Fruit fly (Drosophila melanogaster) whole organism, embryonic: Measurements from ENCODE around the gene holn1.

Experiments used
- Bgb ChIP-seq: fragments of 200-800 bp; sonication (Bioruptor generic); IDR thresholded peaks from 2 replicates; pipeline ENCODE4 v1.3.6; 2022; ENCODE audit warnings: missing biosample characterization, missing genetic modification characterization; ENCODE audit not compliant: partially characterized antibody
- CG1024 ChIP-seq: fragments of 200-800 bp; sonication (Bioruptor generic); IDR thresholded peaks from 2 replicates; pipeline ENCODE4 v1.3.6; 2022; ENCODE audit warnings: missing biosample characterization, missing genetic modification characterization
- CG10267 ChIP-seq: fragments of 200-800 bp; sonication (Bioruptor generic); optimal IDR thresholded peaks from 2 replicates; lab custom pipeline; 2018; ENCODE audit warnings: missing biosample characterization, mild to moderate bottlenecking, missing genetic modification characterization, moderate library complexity
- CG10462 ChIP-seq: fragments of 200-800 bp; sonication (Bioruptor generic); optimal IDR thresholded peaks from 2 replicates; lab custom pipeline; 2016; ENCODE audit warnings: missing biosample characterization, missing genetic modification characterization
- CG10543 ChIP-seq: fragments of 200-800 bp; sonication (Bioruptor generic); optimal IDR thresholded peaks from 3 replicates; lab custom pipeline; 2017; ENCODE audit warnings: missing biosample characterization, mild to moderate bottlenecking, missing genetic modification characterization, moderate library complexity
- CG1233 ChIP-seq: fragments of 200-800 bp; sonication (Bioruptor generic); optimal IDR thresholded peaks from 4 replicates; lab custom pipeline; 2018; ENCODE audit warnings: missing biosample characterization, mild to moderate bottlenecking, missing genetic modification characterization
- CG15269 ChIP-seq: fragments of 200-800 bp; sonication (Bioruptor generic); optimal IDR thresholded peaks from 2 replicates; lab custom pipeline; 2018; ENCODE audit warnings: missing biosample characterization, mild to moderate bottlenecking, missing genetic modification characterization, moderate library complexity
- CG17829 ChIP-seq: fragments of 200-800 bp; optimal IDR thresholded peaks from 2 replicates; lab custom pipeline; 2019; ENCODE audit warnings: missing biosample characterization, mild to moderate bottlenecking, missing genetic modification characterization, moderate library complexity
- CG2202 ChIP-seq: fragments of 200-800 bp; sonication (Bioruptor generic); optimal IDR thresholded peaks from 2 replicates; lab custom pipeline; 2018; ENCODE audit warnings: missing biosample characterization, mild to moderate bottlenecking, missing genetic modification characterization
- CG2712 ChIP-seq: fragments of 200-800 bp; optimal IDR thresholded peaks from 3 replicates; lab custom pipeline; 2019; ENCODE audit warnings: missing biosample characterization, mild to moderate bottlenecking, missing genetic modification characterization, moderate library complexity
- CG3163 ChIP-seq: fragments of 200-800 bp; sonication (Bioruptor generic); optimal IDR thresholded peaks from 3 replicates; lab custom pipeline; 2016; ENCODE audit warnings: missing biosample characterization, missing genetic modification characterization
- CG32532 ChIP-seq: fragments of 200-800 bp; sonication (Bioruptor generic); IDR thresholded peaks from 2 replicates; pipeline ENCODE4 v1.3.6; 2022; ENCODE audit warnings: missing biosample characterization, missing genetic modification characterization
- CG32767 ChIP-seq: fragments of 200-800 bp; sonication (Bioruptor generic); IDR thresholded peaks from 2 replicates; pipeline ENCODE4 v1.3.6; 2022; ENCODE audit warnings: missing biosample characterization, missing genetic modification characterization
- CG33213 ChIP-seq: fragments of 200-800 bp; sonication (Bioruptor generic); optimal IDR thresholded peaks from 3 replicates; lab custom pipeline; 2016; ENCODE audit warnings: missing biosample characterization, missing genetic modification characterization
- CG34422 ChIP-seq: fragments of 200-800 bp; sonication (Bioruptor generic); IDR thresholded peaks from 3 replicates; pipeline ENCODE4 v1.3.6; 2022; ENCODE audit warnings: missing biosample characterization, missing genetic modification characterization
- CG3838 ChIP-seq: fragments of 200-800 bp; sonication (Bioruptor generic); optimal IDR thresholded peaks from 3 replicates; lab custom pipeline; 2016; ENCODE audit warnings: missing biosample characterization, missing genetic modification characterization
- CG43689 ChIP-seq: fragments of 200-800 bp; sonication (Bioruptor generic); IDR thresholded peaks from 2 replicates; pipeline ENCODE4 v1.3.6; 2022; ENCODE audit warnings: missing biosample characterization, missing genetic modification characterization
- CG4617 ChIP-seq: fragments of 200-800 bp; sonication (Bioruptor generic); optimal IDR thresholded peaks from 3 replicates; lab custom pipeline; 2016; ENCODE audit warnings: missing biosample characterization, missing genetic modification characterization, borderline replicate concordance
- CG6654 ChIP-seq: fragments of 200-800 bp; sonication (Bioruptor generic); optimal IDR thresholded peaks from 2 replicates; lab custom pipeline; 2017; ENCODE audit warnings: missing biosample characterization, mild to moderate bottlenecking, missing genetic modification characterization
- CG6791 ChIP-seq: fragments of 200-800 bp; sonication (Bioruptor generic); IDR thresholded peaks from 3 replicates; pipeline ENCODE4 v1.3.6; 2022; ENCODE audit warnings: missing biosample characterization, missing genetic modification characterization; ENCODE audit not compliant: partially characterized antibody
- CG8359 ChIP-seq: fragments of 200-800 bp; sonication (Bioruptor generic); optimal IDR thresholded peaks from 2 replicates; lab custom pipeline; 2017; ENCODE audit warnings: missing biosample characterization, mild to moderate bottlenecking, missing genetic modification characterization, borderline replicate concordance
- CG9876 ChIP-seq: fragments of 200-800 bp; sonication (Bioruptor generic); optimal IDR thresholded peaks from 2 replicates; lab custom pipeline; 2016; ENCODE audit warnings: missing biosample characterization, missing genetic modification characterization
- CoRest ChIP-seq: fragments of 200-800 bp; sonication (Bioruptor generic); optimal IDR thresholded peaks from 3 replicates; lab custom pipeline; 2018; ENCODE audit warnings: missing biosample characterization, mild to moderate bottlenecking, missing genetic modification characterization, moderate library complexity
- D19A ChIP-seq: fragments of 200-800 bp; optimal IDR thresholded peaks from 3 replicates; lab custom pipeline; 2019; ENCODE audit warnings: missing biosample characterization, mild to moderate bottlenecking, missing genetic modification characterization, moderate library complexity
- Dek ChIP-seq: fragments of 200-800 bp; sonication (Bioruptor generic); optimal IDR thresholded peaks from 3 replicates; lab custom pipeline; 2019; ENCODE audit warnings: missing biosample characterization, mild to moderate bottlenecking, missing genetic modification characterization, moderate library complexity
- Dip2 ChIP-seq: fragments of 200-800 bp; sonication (Bioruptor generic); IDR thresholded peaks from 2 replicates; pipeline ENCODE4 v1.3.6; 2022; ENCODE audit warnings: missing biosample characterization, missing genetic modification characterization
- Dp ChIP-seq: fragments of 200-800 bp; sonication (Bioruptor generic); optimal IDR thresholded peaks from 2 replicates; lab custom pipeline; 2018; ENCODE audit warnings: missing biosample characterization, mild to moderate bottlenecking, missing genetic modification characterization, moderate library complexity
- HLH4C ChIP-seq: fragments of 200-800 bp; sonication (Bioruptor generic); IDR thresholded peaks from 3 replicates; pipeline ENCODE4 v1.3.6; 2022; ENCODE audit warnings: missing biosample characterization, missing genetic modification characterization; ENCODE audit not compliant: partially characterized antibody
- HmgZ ChIP-seq: fragments of 200-800 bp; sonication (Bioruptor generic); optimal IDR thresholded peaks from 2 replicates; lab custom pipeline; 2018; ENCODE audit warnings: missing biosample characterization, mild to moderate bottlenecking, missing genetic modification characterization
- Jarid2 ChIP-seq: fragments of 200-800 bp; sonication (Bioruptor generic); optimal IDR thresholded peaks from 3 replicates; lab custom pipeline; 2017; ENCODE audit warnings: mild to moderate bottlenecking, missing biosample characterization, missing genetic modification reagents, missing genetic modification characterization
- Mrtf ChIP-seq: fragments of 200-800 bp; sonication (Bioruptor generic); IDR thresholded peaks from 3 replicates; pipeline ENCODE4 v1.3.6; 2022; ENCODE audit warnings: missing biosample characterization, missing genetic modification characterization
- Nf-YA ChIP-seq: fragments of 200-800 bp; sonication (Bioruptor generic); IDR thresholded peaks from 2 replicates; pipeline ENCODE4 v1.3.6; 2022; ENCODE audit warnings: missing biosample characterization, missing genetic modification characterization
- Nf-YB ChIP-seq: fragments of 200-800 bp; sonication (Bioruptor generic); optimal IDR thresholded peaks from 3 replicates; lab custom pipeline; 2019; ENCODE audit warnings: missing biosample characterization, mild to moderate bottlenecking, missing genetic modification characterization, moderate library complexity
- Pdp1 ChIP-seq, 2 experiments: fragments of 200-800 bp; sonication (Bioruptor generic); optimal IDR thresholded peaks; 3 replicates each; lab custom pipeline; 2016; ENCODE audit warnings: missing biosample characterization in 2 of 2, missing genetic modification characterization in 2 of 2, mild to moderate bottlenecking in 1 of 2, moderate library complexity in 1 of 2
- Scr ChIP-seq: fragments of 200-800 bp; sonication (Bioruptor generic); IDR thresholded peaks from 2 replicates; pipeline ENCODE4 v1.3.6; 2022; ENCODE audit warnings: missing biosample characterization, missing genetic modification characterization; ENCODE audit not compliant: partially characterized antibody
- ato ChIP-seq: fragments of 200-800 bp; sonication (Bioruptor generic); IDR thresholded peaks from 2 replicates; pipeline ENCODE4 v1.3.6; 2022; ENCODE audit warnings: missing biosample characterization, missing genetic modification characterization; ENCODE audit not compliant: partially characterized antibody
- bab2 ChIP-seq: fragments of 200-800 bp; sonication (Bioruptor generic); optimal IDR thresholded peaks from 2 replicates; lab custom pipeline; 2016; ENCODE audit warnings: missing biosample characterization, missing genetic modification characterization
- ci ChIP-seq: fragments of 200-800 bp; sonication (Bioruptor generic); IDR thresholded peaks from 3 replicates; pipeline ENCODE4 v1.3.6; 2022; ENCODE audit warnings: missing biosample characterization, missing genetic modification characterization
- crp ChIP-seq, 2 experiments: fragments of 200-800 bp; sonication (Bioruptor generic); optimal IDR thresholded peaks; 2 replicates in 1 of 2; 3 replicates in 1 of 2; lab custom pipeline; 2017; ENCODE audit warnings: missing biosample characterization in 2 of 2, missing genetic modification characterization in 2 of 2, mild to moderate bottlenecking in 1 of 2, moderate library complexity in 1 of 2
- fd64A ChIP-seq: fragments of 200-800 bp; sonication (Bioruptor generic); optimal IDR thresholded peaks from 3 replicates; lab custom pipeline; 2018; ENCODE audit warnings: missing biosample characterization, mild to moderate bottlenecking, missing genetic modification characterization
- gsb ChIP-seq: fragments of 200-800 bp; sonication (Bioruptor generic); IDR thresholded peaks from 2 replicates; pipeline ENCODE4 v1.3.6; 2022; ENCODE audit warnings: missing biosample characterization, missing genetic modification characterization
- gsb-n ChIP-seq: fragments of 200-800 bp; sonication (Bioruptor generic); optimal IDR thresholded peaks from 3 replicates; lab custom pipeline; 2018; ENCODE audit warnings: missing biosample characterization, mild to moderate bottlenecking, missing genetic modification characterization
- hbn ChIP-seq: fragments of 200-800 bp; sonication (Bioruptor generic); IDR thresholded peaks from 2 replicates; pipeline ENCODE4 v1.3.6; 2022; ENCODE audit warnings: missing biosample characterization, missing genetic modification characterization; ENCODE audit not compliant: partially characterized antibody
- inv ChIP-seq: fragments of 200-800 bp; sonication (Bioruptor generic); IDR thresholded peaks from 2 replicates; pipeline ENCODE4 v1.3.6; 2022; ENCODE audit warnings: missing biosample characterization, missing genetic modification characterization; ENCODE audit not compliant: partially characterized antibody
- lab ChIP-seq: fragments of 200-800 bp; sonication (Bioruptor generic); optimal IDR thresholded peaks from 3 replicates; lab custom pipeline; 2017; ENCODE audit warnings: missing biosample characterization, missing genetic modification characterization, mild to moderate bottlenecking, moderate library complexity, missing genetic modification reagents
- rib ChIP-seq: fragments of 200-800 bp; sonication (Bioruptor generic); IDR thresholded peaks from 2 replicates; pipeline ENCODE4 v1.3.6; 2022; ENCODE audit warnings: missing biosample characterization, missing genetic modification characterization
- row ChIP-seq: fragments of 200-800 bp; sonication (Bioruptor generic); IDR thresholded peaks from 3 replicates; pipeline ENCODE4 v1.3.6; 2022; ENCODE audit warnings: missing biosample characterization, missing genetic modification characterization
- slbo ChIP-seq: fragments of 200-800 bp; sonication (Bioruptor generic); IDR thresholded peaks from 2 replicates; pipeline ENCODE4 v1.3.6; 2022; ENCODE audit warnings: missing biosample characterization, missing genetic modification characterization
- tna ChIP-seq: fragments of 200-800 bp; sonication (Bioruptor generic); IDR thresholded peaks from 2 replicates; pipeline ENCODE4 v1.3.6; 2022; ENCODE audit warnings: missing biosample characterization, missing genetic modification characterization; ENCODE audit not compliant: partially characterized antibody
- wor ChIP-seq: fragments of 200-800 bp; sonication (Bioruptor generic); IDR thresholded peaks from 2 replicates; pipeline ENCODE4 v1.3.6; 2022; ENCODE audit warnings: missing biosample characterization, missing genetic modification characterization

holn1 gene

dm6 chr2L:10439174-10439573, 3.4 kb downstream of the holn1 start, which contains the start of gene Nse4 (continued):
- no peak for TF ChIP-seq CG10543 (GFP tag; lab: Kevin White, UChicago)
- TF ChIP-seq HLH4C (GFP tag; lab: Robert Waterston, UW): peak; percentile 94
- peak; percentile 90 for TF ChIP-seq CG6791 (GFP tag; lab: Robert Waterston, UW)
- TF ChIP-seq CG8359 (GFP tag; lab: Kevin White, UChicago): no peak
- no peak for TF ChIP-seq Pdp1 (GFP tag; optimal IDR thresholded peaks at IDR 0.05; lab: Kevin White, UChicago)
- TF ChIP-seq Mrtf: no peak
- TF ChIP-seq Dip2 (GFP tag; lab: Robert Waterston, UW): no peak
- no peak for TF ChIP-seq CG33213 (GFP tag; lab: Kevin White, UChicago)
- peak; percentile 5 for TF ChIP-seq HmgZ (tag; lab: Kevin White, UChicago)
- TF ChIP-seq gsb (GFP tag; lab: Robert Waterston, UW): no peak
- no peak for TF ChIP-seq Nf-YB (GFP tag; lab: Kevin White, UChicago)
- no peak for TF ChIP-seq CG9876 (GFP tag; lab: Kevin White, UChicago)
- no peak for TF ChIP-seq CG34422
- TF ChIP-seq CoRest (tag; lab: Kevin White, UChicago): peak; percentile 5
- TF ChIP-seq hbn: peak; percentile 68
- TF ChIP-seq CG3163 (GFP tag; lab: Kevin White, UChicago): no peak
- TF ChIP-seq CG32532 (GFP tag; lab: Robert Waterston, UW): no peak
- no peak for TF ChIP-seq CG2202
- peak; percentile 41 for TF ChIP-seq CG4617 (GFP tag; lab: Kevin White, UChicago)
- TF ChIP-seq CG32767: no peak
- TF ChIP-seq D19A: no peak
- TF ChIP-seq ato: peak; percentile 95
- TF ChIP-seq CG43689: no peak
- TF ChIP-seq Bgb (GFP tag; lab: Robert Waterston, UW): peak; percentile 91
- TF ChIP-seq CG15269 (tag; lab: Kevin White, UChicago): no peak
- TF ChIP-seq Dek (tag; lab: Kevin White, UChicago): no peak
- TF ChIP-seq slbo (GFP tag; lab: Robert Waterston, UW): no peak
- no peak for TF ChIP-seq CG1233 (GFP tag; lab: Kevin White, UChicago)
- TF ChIP-seq Jarid2 (GFP tag; lab: Kevin White, UChicago): no peak
- peak; percentile 75 for TF ChIP-seq Dp (GFP tag; lab: Kevin White, UChicago)
- no peak for TF ChIP-seq wor (GFP tag; lab: Robert Waterston, UW)
- peak in 1 of 2 experiments; percentile 70 for TF ChIP-seq crp (GFP tag; optimal IDR thresholded peaks at IDR 0.05; lab: Kevin White, UChicago)
- TF ChIP-seq CG1024 (GFP tag; lab: Robert Waterston, UW): peak; percentile 86
- TF ChIP-seq row: peak; percentile 40; the same call in 1 of the 3 replicates
- no peak for TF ChIP-seq fd64A (GFP tag; lab: Kevin White, UChicago)
- peak; percentile 93 for TF ChIP-seq tna
- TF ChIP-seq CG3838 (GFP tag; lab: Kevin White, UChicago): no peak
- no peak for TF ChIP-seq rib (GFP tag; lab: Robert Waterston, UW)
- TF ChIP-seq Nf-YA (GFP tag; lab: Robert Waterston, UW): no peak
- peak; percentile 73 for TF ChIP-seq inv
- TF ChIP-seq CG17829: peak; percentile 10
- no peak for TF ChIP-seq CG6654 (GFP tag; lab: Kevin White, UChicago)
- TF ChIP-seq CG10462 (GFP tag; lab: Kevin White, UChicago): no peak
- TF ChIP-seq lab (GFP tag; lab: Kevin White, UChicago): no peak
- peak; percentile 23 for TF ChIP-seq CG2712 (tag; lab: Kevin White, UChicago)
- TF ChIP-seq CG10267 (tag; lab: Kevin White, UChicago): peak; percentile 31
- no peak for TF ChIP-seq gsb-n
- TF ChIP-seq ci (GFP tag; lab: Robert Waterston, UW): no peak
- peak; percentile 79 for TF ChIP-seq Scr (GFP tag; lab: Robert Waterston, UW)
- no peak for TF ChIP-seq bab2 (GFP tag; lab: Kevin White, UChicago)
